Worm (Caenorhabditis elegans) whole organism, L1 larva: Measurements from ENCODE around the gene bli-2.
A peak's percentile ranks its signal among the peaks of the same experiment; 100 is the strongest.

ENCODE experiments used
- C04F5.9 ChIP-seq: sonication (generic microtip); optimal IDR thresholded peaks from 2 replicates; lab custom pipeline; 2016; ENCODE audit warnings: missing genetic modification characterization, missing compliant biosample characterization
- F16B12.6 ChIP-seq: fragments of 150-350 bp; optimal IDR thresholded peaks from 2 replicates; lab custom pipeline; 2014; ENCODE audit warnings: missing biosample characterization, missing genetic modification characterization
- aha-1 ChIP-seq: fragments of 150-350 bp; optimal IDR thresholded peaks from 2 replicates; lab custom pipeline; 2014; ENCODE audit warnings: missing biosample characterization, missing genetic modification characterization
- alr-1 ChIP-seq: fragments of 200-800 bp; sonication (Bioruptor generic); optimal IDR thresholded peaks from 2 replicates; lab custom pipeline; 2018; ENCODE audit warnings: borderline replicate concordance, mild to moderate bottlenecking, missing genetic modification characterization, missing compliant biosample characterization
- blmp-1 ChIP-seq: fragments of 150-350 bp; optimal IDR thresholded peaks from 2 replicates; lab custom pipeline; 2014; ENCODE audit warnings: missing biosample characterization, missing genetic modification characterization
- ceh-90 ChIP-seq: sonication (generic microtip); optimal IDR thresholded peaks from 2 replicates; lab custom pipeline; 2016; ENCODE audit warnings: missing genetic modification characterization, missing compliant biosample characterization
- dsc-1 ChIP-seq: sonication (generic microtip); optimal IDR thresholded peaks from 2 replicates; lab custom pipeline; 2016; ENCODE audit warnings: mild to moderate bottlenecking, missing genetic modification characterization, missing compliant biosample characterization
- efl-1 ChIP-seq, 4 experiments: fragments of 150-350 bp; optimal IDR thresholded peaks in 3 of 4; peaks in 1 of 4; 1 replicate in 1 of 4; 2 replicates in 3 of 4; lab custom pipeline; 2014; ENCODE audit warnings: missing biosample characterization in 2 of 4, missing genetic modification characterization in 2 of 4, missing genetic modification reagents in 2 of 4
- egl-27 ChIP-seq, 2 experiments: fragments of 150-350 bp in 1 of 2; sonication (generic microtip); optimal IDR thresholded peaks; 3 replicates each; lab custom pipeline; 2017 to 2018; ENCODE audit warnings: missing biosample characterization in 2 of 2, missing genetic modification characterization in 2 of 2, missing genetic modification reagents in 2 of 2
- elt-3 ChIP-seq, 6 experiments: fragments of 150-350 bp in 1 of 6; sonication (generic microtip); optimal IDR thresholded peaks; 2 replicates each; lab custom pipeline; 2017 to 2018; ENCODE audit warnings: missing biosample characterization in 6 of 6, missing genetic modification characterization in 6 of 6, inconsistent platforms in 1 of 6
- ets-5 ChIP-seq: fragments of 200-800 bp; sonication (Bioruptor generic); IDR thresholded peaks from 2 replicates; pipeline ENCODE4 v1.3.6; 2022; ENCODE audit warnings: missing genetic modification characterization, missing compliant biosample characterization
- fkh-4 ChIP-seq: sonication (generic microtip); optimal IDR thresholded peaks from 2 replicates; lab custom pipeline; 2016; ENCODE audit warnings: missing compliant biosample characterization, missing genetic modification characterization, borderline replicate concordance
- fkh-8 ChIP-seq: sonication (generic microtip); optimal IDR thresholded peaks from 2 replicates; lab custom pipeline; 2016; ENCODE audit warnings: mild to moderate bottlenecking, missing genetic modification characterization, missing compliant biosample characterization
- grh-1 ChIP-seq: fragments of 200-800 bp; sonication (Bioruptor generic); IDR thresholded peaks from 2 replicates; pipeline ENCODE4 v1.3.6; 2022; ENCODE audit warnings: missing genetic modification reagents, missing genetic modification characterization, missing compliant biosample characterization
- isw-1 ChIP-seq: fragments of 200-800 bp; sonication (Bioruptor generic); IDR thresholded peaks from 2 replicates; pipeline ENCODE4 v1.3.6; 2022; ENCODE audit warnings: missing genetic modification characterization, missing compliant biosample characterization
- lin-35 ChIP-seq, 2 experiments: fragments of 150-350 bp; optimal IDR thresholded peaks; 2 replicates each; lab custom pipeline; 2014; ENCODE audit warnings: missing biosample characterization in 2 of 2, missing genetic modification characterization in 2 of 2, missing genetic modification reagents in 2 of 2
- lsy-2 ChIP-seq, 2 experiments: fragments of 150-350 bp; optimal IDR thresholded peaks; 2 replicates each; lab custom pipeline; 2014; ENCODE audit warnings: missing biosample characterization in 2 of 2, missing genetic modification characterization in 2 of 2
- mdl-1 ChIP-seq, 2 experiments: fragments of 150-350 bp; optimal IDR thresholded peaks; 2 replicates each; lab custom pipeline; 2014 to 2017; ENCODE audit warnings: missing biosample characterization in 2 of 2, missing genetic modification characterization in 2 of 2, inconsistent platforms in 1 of 2
- nhr-11 ChIP-seq: fragments of 150-350 bp; optimal IDR thresholded peaks from 2 replicates; lab custom pipeline; 2014; ENCODE audit warnings: missing biosample characterization, missing genetic modification characterization
- nhr-12 ChIP-seq: sonication (generic microtip); optimal IDR thresholded peaks from 2 replicates; lab custom pipeline; 2017; ENCODE audit warnings: missing biosample characterization, missing genetic modification characterization
- nhr-19 ChIP-seq: fragments of 200-800 bp; sonication (Bioruptor generic); conservative IDR thresholded peaks from 2 replicates; pipeline ENCODE4 v1.3.6; 2022; ENCODE audit warnings: missing genetic modification characterization, missing compliant biosample characterization
- nhr-20 ChIP-seq: sonication (generic microtip); optimal IDR thresholded peaks from 2 replicates; lab custom pipeline; 2016; ENCODE audit warnings: mild to moderate bottlenecking, missing genetic modification characterization, missing compliant biosample characterization
- nhr-237 ChIP-seq: fragments of 150-350 bp; optimal IDR thresholded peaks from 2 replicates; lab custom pipeline; 2014; ENCODE audit warnings: missing biosample characterization, missing genetic modification characterization
- nhr-84 ChIP-seq: sonication (generic microtip); optimal IDR thresholded peaks from 2 replicates; lab custom pipeline; 2017; ENCODE audit warnings: missing biosample characterization, missing genetic modification characterization
- nhr-85 ChIP-seq: sonication (generic microtip); peaks from one replicate; lab custom pipeline; 2016; ENCODE audit warnings: missing genetic modification characterization, inconsistent platforms, missing compliant biosample characterization
- rnt-1 ChIP-seq: sonication (generic microtip); optimal IDR thresholded peaks from 2 replicates; lab custom pipeline; 2016; ENCODE audit warnings: mild to moderate bottlenecking, missing genetic modification characterization, moderate library complexity, missing compliant biosample characterization
- sptf-1 ChIP-seq: fragments of 150-350 bp; optimal IDR thresholded peaks from 2 replicates; lab custom pipeline; 2014; ENCODE audit warnings: missing biosample characterization, missing genetic modification characterization
- sup-37 ChIP-seq: fragments of 200-800 bp; sonication (Bioruptor generic); optimal IDR thresholded peaks from 2 replicates; lab custom pipeline; 2018; ENCODE audit warnings: mild to moderate bottlenecking, missing genetic modification characterization, missing compliant biosample characterization
- tlp-1 ChIP-seq: fragments of 150-350 bp; optimal IDR thresholded peaks from 2 replicates; lab custom pipeline; 2014; ENCODE audit warnings: missing biosample characterization, missing genetic modification characterization
- unc-130 ChIP-seq: fragments of 150-350 bp; optimal IDR thresholded peaks from 2 replicates; lab custom pipeline; 2017; ENCODE audit warnings: missing biosample characterization, missing genetic modification characterization, inconsistent platforms
- unc-62 ChIP-seq: fragments of 150-350 bp; optimal IDR thresholded peaks from 2 replicates; lab custom pipeline; 2014; ENCODE audit warnings: missing biosample characterization, missing genetic modification reagents, missing genetic modification characterization
- ztf-4 ChIP-seq: fragments of 150-350 bp; optimal IDR thresholded peaks from 2 replicates; lab custom pipeline; 2014; ENCODE audit warnings: missing biosample characterization, missing genetic modification characterization

The bli-2 gene

DNA sequence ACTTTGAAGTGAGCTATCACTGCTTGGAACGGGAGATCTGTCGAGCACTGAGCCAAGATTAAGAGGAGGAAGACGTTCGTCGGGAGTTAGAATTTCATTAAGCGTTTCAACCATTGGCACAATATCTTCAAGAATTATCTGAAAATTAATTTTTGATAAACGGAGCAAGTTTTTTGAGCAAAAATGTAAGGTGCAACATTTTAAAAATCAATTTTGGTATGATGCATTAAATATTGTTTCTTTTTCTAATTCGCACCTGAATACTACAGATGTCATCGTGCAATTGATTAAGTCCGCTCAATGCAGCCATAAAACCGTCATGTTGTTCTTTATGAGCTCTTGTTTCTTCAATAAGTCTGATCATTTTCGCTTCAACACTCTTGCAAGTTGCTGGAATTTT, 4.0 kb downstream of the bli-2 start, which contains the start of gene ddl-1:
Gene ddl-1 (minus strand): TSS at position 101 of the 400 bp plus-strand sequence.
- TF ChIP-seq mdl-1 (tag; optimal IDR thresholded peaks at IDR 0.05; lab: Kevin White, UChicago) (no peak), lsy-2 (tag; optimal IDR thresholded peaks at IDR 0.05; lab: Kevin White, UChicago) (no peak), nhr-237 (tag; lab: Kevin White, UChicago) (no peak), ets-5 (no peak), nhr-19 (GFP tag; lab: Robert Waterston, UW) (no peak), fkh-8 (no peak), C04F5.9 (no peak)

DNA sequence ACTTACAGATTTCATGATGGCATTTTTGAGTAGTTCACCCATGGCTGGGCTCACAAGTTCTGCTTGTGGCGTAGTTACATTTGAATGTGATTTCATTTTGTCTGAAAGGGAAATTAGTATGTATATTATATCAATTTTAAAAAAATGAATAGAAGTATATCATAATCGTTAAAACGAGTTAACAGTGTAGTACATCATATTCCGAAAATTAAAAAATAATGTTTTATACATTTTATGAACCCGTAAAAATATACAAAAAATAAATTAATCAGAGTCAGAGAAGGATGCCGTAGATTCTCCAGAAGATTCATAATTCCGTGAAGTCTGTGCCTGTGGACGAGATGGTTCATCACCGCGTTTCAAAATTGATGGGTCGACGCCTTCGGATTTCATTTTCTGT, 5.3 kb downstream of the bli-2 start, which contains the start of gene F59E12.9:
Gene F59E12.9 (minus strand): TSS at position 101 of the 400 bp plus-strand sequence.
- no peak for TF ChIP-seq lin-35 (GFP tag; optimal IDR thresholded peaks at IDR 0.05; lab: Kevin White, UChicago)
- no peak for TF ChIP-seq ceh-90 (tag; lab: Kevin White, UChicago)
- no peak for TF ChIP-seq sptf-1 (tag; lab: Kevin White, UChicago)
- TF ChIP-seq nhr-11 = no peak
- no peak for TF ChIP-seq unc-62 (GFP tag; lab: Kevin White, UChicago)
- no peak for TF ChIP-seq dsc-1 (tag; lab: Kevin White, UChicago)
- no peak for TF ChIP-seq nhr-20 (tag; lab: Kevin White, UChicago)
- TF ChIP-seq efl-1 (optimal IDR thresholded peaks at IDR 0.05; lab: Kevin White, UChicago) = no peak
- no peak for TF ChIP-seq efl-1 (GFP tag; optimal IDR thresholded peaks at IDR 0.05 in 1 of 2; lab: Kevin White, UChicago)
- no peak for TF ChIP-seq lsy-2 (tag; optimal IDR thresholded peaks at IDR 0.05; lab: Kevin White, UChicago)
- TF ChIP-seq elt-3 (tag; optimal IDR thresholded peaks at IDR 0.05; lab: Kevin White, UChicago) = no peak
- no peak for TF ChIP-seq sup-37 (GFP tag; lab: Kevin White, UChicago)
- TF ChIP-seq fkh-4 (tag; lab: Kevin White, UChicago) = no peak
- TF ChIP-seq egl-27 (tag; optimal IDR thresholded peaks at IDR 0.05; lab: Kevin White, UChicago) = no peak
- TF ChIP-seq tlp-1 (tag; lab: Kevin White, UChicago) = no peak
- TF ChIP-seq aha-1 (tag; lab: Kevin White, UChicago) = no peak

DNA sequence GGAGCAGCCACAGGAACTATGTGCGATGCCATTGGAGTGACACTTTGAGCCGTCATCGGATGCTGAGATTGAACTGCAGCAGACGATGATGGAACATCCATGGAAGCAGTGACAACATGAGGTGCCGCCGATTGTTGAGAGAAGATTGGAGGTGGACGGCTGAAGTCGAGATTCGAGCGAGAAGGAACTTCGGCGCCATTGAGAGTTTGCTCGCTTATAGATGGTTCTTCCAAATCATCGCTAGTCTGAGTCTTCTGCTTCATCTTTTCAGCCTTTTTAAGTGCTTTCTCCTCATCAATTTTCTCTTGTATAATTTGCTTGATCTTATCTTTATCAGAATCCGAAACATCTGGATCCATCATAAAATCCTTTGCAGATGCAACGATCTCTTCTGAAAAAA, 10.1 kb downstream of the bli-2 start:
- no peak for TF ChIP-seq sup-37 (GFP tag; lab: Kevin White, UChicago)
- no peak for TF ChIP-seq nhr-12
- no peak for TF ChIP-seq aha-1 (tag; lab: Kevin White, UChicago)
- no peak for TF ChIP-seq blmp-1 (tag; lab: Kevin White, UChicago)
- TF ChIP-seq ztf-4 (tag; lab: Kevin White, UChicago) = no peak
- no peak for TF ChIP-seq unc-130 (tag; lab: Kevin White, UChicago)
- TF ChIP-seq, all 84 proteins: peak for 0

DNA sequence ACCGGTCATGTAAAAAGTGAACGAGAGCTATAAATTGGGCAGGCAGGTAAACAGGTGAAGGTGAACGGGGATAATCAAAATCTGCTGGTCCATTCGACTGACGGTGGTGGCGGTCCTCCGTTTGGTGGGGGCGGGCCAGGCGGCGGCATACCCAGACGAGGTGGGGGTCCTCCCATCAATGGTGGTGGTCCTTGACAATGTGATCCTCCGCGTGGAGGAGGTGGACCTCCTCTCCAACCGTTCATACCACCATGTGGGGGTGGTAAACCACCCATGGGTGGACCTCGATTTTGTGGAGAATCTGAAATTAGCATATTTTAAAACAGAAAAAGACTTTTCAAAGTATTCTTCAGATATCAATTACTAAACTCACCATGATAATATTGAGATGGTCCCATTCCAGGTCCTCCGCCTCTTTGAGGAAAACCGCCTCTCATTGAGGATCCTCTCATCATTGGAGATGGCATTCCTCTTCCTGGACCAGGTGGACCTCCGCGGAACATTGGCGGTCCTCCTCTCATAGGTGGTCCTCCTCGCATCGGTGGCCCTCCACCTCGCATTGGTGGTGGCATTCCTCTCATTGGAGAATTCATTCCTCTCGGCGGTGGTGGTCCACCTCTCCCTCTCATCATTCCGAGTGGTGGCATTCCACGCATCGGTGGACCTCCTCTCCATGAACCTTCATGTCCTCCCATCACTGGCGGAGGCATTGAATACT, 11.7 kb downstream of the bli-2 start:
- TF ChIP-seq rnt-1 (tag; lab: Kevin White, UChicago) (no peak), elt-3 (tag; optimal IDR thresholded peaks at IDR 0.05; lab: Kevin White, UChicago) (no peak), nhr-84 (no peak), F16B12.6 (tag; lab: Kevin White, UChicago) (no peak), blmp-1 (tag; lab: Kevin White, UChicago) (no peak), tlp-1 (tag; lab: Kevin White, UChicago) (no peak), grh-1 (GFP tag; lab: Robert Waterston, UW) (no peak), alr-1 (no peak)

DNA sequence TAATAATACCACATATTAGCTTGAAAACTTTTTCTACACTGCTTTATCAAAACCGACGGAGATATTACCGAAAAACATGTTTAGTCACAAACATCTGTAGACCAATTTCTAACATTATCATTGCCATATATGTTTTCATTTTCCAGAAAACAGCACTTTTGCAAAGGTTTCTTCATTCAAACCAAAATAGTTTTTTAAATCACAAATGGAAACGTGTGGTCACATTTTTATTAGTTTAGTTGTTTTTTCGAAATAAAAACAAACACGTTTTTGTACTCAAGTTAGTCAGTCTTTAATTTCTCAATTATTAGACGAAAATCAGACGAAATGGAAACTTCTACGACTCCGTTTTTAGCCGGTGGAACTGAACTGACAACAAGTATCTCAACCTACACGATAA, 14.2 kb downstream of the bli-2 start, which contains the start of gene F59E12.3:
Gene F59E12.3 (plus strand): TSS at position 301 of the 400 bp plus-strand sequence.
- TF ChIP-seq rnt-1 (tag; lab: Kevin White, UChicago) (no peak), alr-1 (no peak), nhr-85 (peak; percentile 42), isw-1 (GFP tag; lab: Robert Waterston, UW) (no peak)
